Worm (Caenorhabditis elegans) whole organism, young adult: ENCODE results near the gene Y24F12A.1.

Source experiments
- B0035.1 ChIP-seq: sonication (generic microtip); optimal IDR thresholded peaks from 2 replicates; lab custom pipeline; 2016; ENCODE audit warnings: missing genetic modification characterization, mild to moderate bottlenecking, missing compliant biosample characterization, missing genotype, missing genetic modification reagents
- C06A6.2 ChIP-seq: fragments of 200-800 bp; sonication (Bioruptor generic); conservative IDR thresholded peaks from 2 replicates; pipeline ENCODE4 v1.3.6; 2022; ENCODE audit warnings: missing genetic modification characterization, missing compliant biosample characterization
- D2030.7 ChIP-seq: fragments of 200-800 bp; sonication (Bioruptor generic); IDR thresholded peaks from 2 replicates; pipeline ENCODE4 v1.3.6; 2022; ENCODE audit warnings: missing genetic modification reagents, missing genetic modification characterization, missing compliant biosample characterization
- F39B2.1 ChIP-seq: fragments of 200-800 bp; sonication (Bioruptor generic); IDR thresholded peaks from 2 replicates; pipeline ENCODE4 v1.3.6; 2022; ENCODE audit warnings: missing genetic modification reagents, missing genetic modification characterization, missing compliant biosample characterization
- F52B5.7 ChIP-seq: sonication (generic microtip); optimal IDR thresholded peaks from 2 replicates; lab custom pipeline; 2016; ENCODE audit warnings: mild to moderate bottlenecking, missing genetic modification characterization, missing compliant biosample characterization
- K11D2.4 ChIP-seq: fragments of 200-800 bp; sonication (Bioruptor generic); IDR thresholded peaks from 2 replicates; pipeline ENCODE4 v1.3.6; 2022; ENCODE audit warnings: missing genetic modification reagents, missing genetic modification characterization, missing compliant biosample characterization
- K12H6.12 ChIP-seq: fragments of 200-800 bp; sonication (Bioruptor generic); optimal IDR thresholded peaks from 2 replicates; lab custom pipeline; 2018; ENCODE audit warnings: mild to moderate bottlenecking, missing genetic modification characterization, missing compliant biosample characterization
- T07F8.4 ChIP-seq: sonication (generic microtip); optimal IDR thresholded peaks from 2 replicates; lab custom pipeline; 2016; ENCODE audit warnings: mild to moderate bottlenecking, missing genetic modification characterization, moderate library complexity, missing compliant biosample characterization
- ama-1 ChIP-seq, 3 experiments: fragments of 150-350 bp in 1 of 3; sonication (generic microtip) in 2 of 3; optimal IDR thresholded peaks; 2 replicates each; lab custom pipeline; 2014 to 2018; ENCODE audit warnings: missing biosample characterization in 2 of 3, missing genetic modification characterization in 2 of 3, missing genetic modification reagents in 2 of 3
- athp-1 ChIP-seq: sonication (generic microtip); optimal IDR thresholded peaks from 2 replicates; lab custom pipeline; 2017; ENCODE audit warnings: mild to moderate bottlenecking, missing genetic modification characterization, missing compliant biosample characterization
- attf-5 ChIP-seq: fragments of 200-800 bp; sonication (Bioruptor generic); optimal IDR thresholded peaks from 2 replicates; lab custom pipeline; 2018; ENCODE audit warnings: mild to moderate bottlenecking, missing genetic modification characterization, missing compliant biosample characterization
- attf-6 ChIP-seq: fragments of 200-800 bp; sonication (Bioruptor generic); IDR thresholded peaks from 2 replicates; pipeline ENCODE4 v1.3.6; 2022; ENCODE audit warnings: missing genetic modification reagents, missing genetic modification characterization, missing compliant biosample characterization
- ceh-100 ChIP-seq: fragments of 200-800 bp; sonication (Bioruptor generic); IDR thresholded peaks from 2 replicates; pipeline ENCODE4 v1.3.6; 2022; ENCODE audit warnings: missing genetic modification reagents, missing genetic modification characterization, missing compliant biosample characterization
- ceh-58 ChIP-seq: fragments of 200-800 bp; sonication (Bioruptor generic); IDR thresholded peaks from 2 replicates; pipeline ENCODE4 v1.3.6; 2022; ENCODE audit warnings: missing genetic modification characterization, missing compliant biosample characterization
- chd-7 ChIP-seq: sonication (generic microtip); optimal IDR thresholded peaks from 2 replicates; lab custom pipeline; 2016; ENCODE audit warnings: mild to moderate bottlenecking, missing genetic modification characterization, moderate library complexity, missing compliant biosample characterization
- hmg-20 ChIP-seq: fragments of 200-800 bp; sonication (Bioruptor generic); IDR thresholded peaks from 2 replicates; pipeline ENCODE4 v1.3.6; 2022; ENCODE audit warnings: missing genetic modification reagents, missing genetic modification characterization, missing compliant biosample characterization
- lag-1 ChIP-seq: fragments of 200-800 bp; sonication (Bioruptor generic); IDR thresholded peaks from 2 replicates; pipeline ENCODE4 v1.3.6; 2022; ENCODE audit warnings: missing genetic modification reagents, missing genetic modification characterization, missing compliant biosample characterization
- let-607 ChIP-seq, 2 experiments: fragments of 200-800 bp in 1 of 2; sonication (Bioruptor generic) in 1 of 2; sonication (generic microtip) in 1 of 2; optimal IDR thresholded peaks; 2 replicates each; lab custom pipeline; 2016 to 2018; ENCODE audit warnings: mild to moderate bottlenecking in 2 of 2, missing compliant biosample characterization in 2 of 2, missing genetic modification characterization in 2 of 2, moderate library complexity in 2 of 2, missing genotype in 1 of 2
- lin-35 ChIP-seq, 3 experiments: fragments of 150-350 bp in 2 of 3; sonication (generic microtip) in 1 of 3; optimal IDR thresholded peaks; 2 replicates each; lab custom pipeline; 2014 to 2018; ENCODE audit warnings: missing biosample characterization in 3 of 3, missing genetic modification characterization in 3 of 3, missing genetic modification reagents in 3 of 3
- lin-54 ChIP-seq: fragments of 200-800 bp; sonication (Bioruptor generic); optimal IDR thresholded peaks from 2 replicates; lab custom pipeline; 2018; ENCODE audit warnings: mild to moderate bottlenecking, missing genetic modification characterization, missing compliant biosample characterization
- lsl-1 ChIP-seq: fragments of 200-800 bp; sonication (Bioruptor generic); optimal IDR thresholded peaks from 2 replicates; lab custom pipeline; 2018; ENCODE audit warnings: mild to moderate bottlenecking, missing genetic modification characterization, moderate library complexity, missing compliant biosample characterization
- lsy-27 ChIP-seq: sonication (generic microtip); optimal IDR thresholded peaks from 2 replicates; lab custom pipeline; 2017; ENCODE audit warnings: missing genetic modification characterization, mild to moderate bottlenecking, missing compliant biosample characterization, antibody characterized with exemption, missing genotype, borderline replicate concordance; ENCODE audit not compliant: insufficient read depth
- madf-3 ChIP-seq: fragments of 200-800 bp; sonication (Bioruptor generic); IDR thresholded peaks from 2 replicates; pipeline ENCODE4 v1.3.6; 2022; ENCODE audit warnings: missing genetic modification reagents, missing genetic modification characterization, missing compliant biosample characterization
- mes-4 ChIP-seq: sonication (generic microtip); optimal IDR thresholded peaks from 2 replicates; lab custom pipeline; 2016; ENCODE audit warnings: missing genotype, missing genetic modification characterization, missing compliant biosample characterization
- mxl-1 ChIP-seq: sonication (generic microtip); optimal IDR thresholded peaks from 2 replicates; lab custom pipeline; 2016; ENCODE audit warnings: missing genetic modification characterization, missing compliant biosample characterization
- nfya-2 ChIP-seq: fragments of 200-800 bp; sonication (Bioruptor generic); IDR thresholded peaks from 2 replicates; pipeline ENCODE4 v1.3.6; 2022; ENCODE audit warnings: missing genetic modification reagents, missing genetic modification characterization, missing compliant biosample characterization
- nhr-120 ChIP-seq: fragments of 200-800 bp; sonication (Bioruptor generic); IDR thresholded peaks from 2 replicates; pipeline ENCODE4 v1.3.6; 2022; ENCODE audit warnings: missing genetic modification characterization, missing compliant biosample characterization
- nhr-179 ChIP-seq: sonication (generic microtip); optimal IDR thresholded peaks from 2 replicates; lab custom pipeline; 2016; ENCODE audit warnings: mild to moderate bottlenecking, missing genetic modification characterization, missing compliant biosample characterization
- nhr-80 ChIP-seq: sonication (generic microtip); optimal IDR thresholded peaks from 2 replicates; lab custom pipeline; 2016; ENCODE audit warnings: missing genetic modification characterization, missing compliant biosample characterization
- nhr-90 ChIP-seq: sonication (generic microtip); optimal IDR thresholded peaks from 2 replicates; lab custom pipeline; 2016; ENCODE audit warnings: missing genotype, mild to moderate bottlenecking, missing genetic modification characterization, missing compliant biosample characterization
- pbrm-1 ChIP-seq: fragments of 200-800 bp; sonication (Bioruptor generic); IDR thresholded peaks from 2 replicates; pipeline ENCODE4 v1.3.6; 2022; ENCODE audit warnings: missing genetic modification reagents, missing genetic modification characterization, missing compliant biosample characterization
- rcor-1 ChIP-seq: fragments of 200-800 bp; sonication (Bioruptor generic); IDR thresholded peaks from 2 replicates; pipeline ENCODE4 v1.3.6; 2022; ENCODE audit warnings: missing genetic modification reagents, missing genetic modification characterization, missing compliant biosample characterization
- sdz-38 ChIP-seq: sonication (generic microtip); optimal IDR thresholded peaks from 2 replicates; lab custom pipeline; 2016; ENCODE audit warnings: missing genotype, missing genetic modification characterization, missing compliant biosample characterization
- somi-1 ChIP-seq: fragments of 200-800 bp; sonication (Bioruptor generic); optimal IDR thresholded peaks from 2 replicates; lab custom pipeline; 2018; ENCODE audit warnings: mild to moderate bottlenecking, missing genetic modification characterization, missing compliant biosample characterization
- sptf-2 ChIP-seq: fragments of 200-800 bp; sonication (Bioruptor generic); optimal IDR thresholded peaks from 2 replicates; lab custom pipeline; 2018; ENCODE audit warnings: mild to moderate bottlenecking, missing genetic modification characterization, missing compliant biosample characterization
- tbp1 ChIP-seq: fragments of 200-800 bp; sonication (Bioruptor generic); optimal IDR thresholded peaks from 2 replicates; lab custom pipeline; 2018; ENCODE audit warnings: mild to moderate bottlenecking, missing genetic modification characterization, missing compliant biosample characterization
- unc-62 ChIP-seq: fragments of 150-350 bp; optimal IDR thresholded peaks from 2 replicates; lab custom pipeline; 2014; ENCODE audit warnings: missing biosample characterization, missing genetic modification reagents, missing genetic modification characterization

Gene Y24F12A.1

DNA sequence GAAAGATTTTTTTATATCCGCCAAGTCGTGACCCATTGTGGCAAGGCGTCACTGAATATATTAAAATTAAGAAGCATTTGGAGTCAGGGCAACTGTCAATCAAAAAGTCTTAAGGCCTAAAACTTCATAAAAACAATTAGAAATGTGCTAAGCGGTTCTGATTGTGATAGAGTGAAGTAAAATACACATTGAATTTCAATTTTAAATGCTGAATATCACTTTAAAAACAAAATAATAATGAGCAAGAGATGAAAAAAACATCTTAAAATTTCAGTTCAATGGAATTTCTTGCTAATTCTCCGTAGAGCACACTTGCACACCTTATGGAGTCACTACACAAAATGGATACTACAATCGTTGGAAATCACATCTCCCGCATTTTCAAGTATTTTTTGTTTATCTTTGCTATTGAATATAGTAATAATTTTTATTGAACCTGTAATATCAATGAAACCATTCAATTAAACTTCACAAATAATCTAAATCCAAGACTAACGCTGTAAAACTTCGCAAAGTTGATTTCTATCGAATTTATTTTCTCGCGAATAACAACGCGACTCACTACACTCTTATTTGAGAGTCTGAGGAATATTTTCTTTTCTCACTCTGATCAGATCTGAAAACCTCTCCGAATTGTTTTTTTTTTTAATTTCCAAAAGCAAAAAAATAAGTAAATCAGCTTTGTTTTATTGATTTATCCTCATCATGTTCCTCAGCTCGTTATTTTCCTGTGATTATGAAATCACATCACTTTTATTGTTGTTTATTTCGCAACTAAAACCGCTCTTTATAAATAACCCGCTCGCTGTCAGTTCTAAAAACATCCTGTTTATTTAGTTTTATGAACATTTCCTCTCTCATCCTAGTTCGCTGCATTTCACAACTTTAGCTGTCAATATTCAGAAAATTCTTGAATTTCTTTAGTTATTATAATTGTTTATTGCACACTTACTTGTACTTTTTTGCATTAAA is 30.7 kb downstream of the Y24F12A.1 start, which contains the start of gene mars-1 (continued):
- peak in 1 of 2 experiments; percentile 28 for TF ChIP-seq let-607 (tag; optimal IDR thresholded peaks at IDR 0.05; lab: Kevin White, UChicago)
- peak; percentile 54 for TF ChIP-seq attf-5 (GFP tag; lab: Kevin White, UChicago)
- TF ChIP-seq mes-4 (tag; lab: Kevin White, UChicago) = no peak
- no peak for TF ChIP-seq B0035.1 (tag; lab: Kevin White, UChicago)
- 0 out of 2 replicates have a peak, but pooled peaks have one; percentile 19 for TF ChIP-seq D2030.7 (GFP tag; lab: Robert Waterston, UW)
- no peak for TF ChIP-seq nhr-179 (tag; lab: Kevin White, UChicago)
- peak; percentile 95 for TF ChIP-seq ceh-100 (GFP tag; lab: Robert Waterston, UW)
- TF ChIP-seq rcor-1 (GFP tag; lab: Robert Waterston, UW) = peak; percentile 22; the same call in 1 of the 2 replicates
- TF ChIP-seq nfya-2 = no peak
- TF ChIP-seq tbp1 (GFP tag; lab: Kevin White, UChicago) = peak; percentile 43
- peak; percentile 44 for TF ChIP-seq nhr-80
- TF ChIP-seq lsl-1 (GFP tag; lab: Kevin White, UChicago) = peak; percentile 43
- TF ChIP-seq lin-54 (GFP tag; lab: Kevin White, UChicago) = peak; percentile 41
- no peak for TF ChIP-seq F39B2.1 (GFP tag; lab: Robert Waterston, UW)
- no peak for TF ChIP-seq madf-3 (GFP tag; lab: Robert Waterston, UW)
- TF ChIP-seq nhr-90 = no peak
- TF ChIP-seq ceh-58 = no peak
- TF ChIP-seq mxl-1 (tag; lab: Kevin White, UChicago) = no peak
- 0 out of 2 replicates have a peak, but pooled peaks have one; percentile 31 for TF ChIP-seq K11D2.4 (GFP tag; lab: Robert Waterston, UW)
- TF ChIP-seq lsy-27 (tag; lab: Kevin White, UChicago) = no peak
- TF ChIP-seq attf-6 = no peak
- no peak for TF ChIP-seq sdz-38
- no peak for TF ChIP-seq nhr-120 (GFP tag; lab: Robert Waterston, UW)
- no peak for TF ChIP-seq hmg-20 (GFP tag; lab: Robert Waterston, UW)
- TF ChIP-seq lag-1 (GFP tag; lab: Robert Waterston, UW) = no peak
- TF ChIP-seq unc-62 (GFP tag; lab: Kevin White, UChicago) = no peak
- TF ChIP-seq chd-7 (tag; lab: Kevin White, UChicago) = no peak
- TF ChIP-seq F52B5.7 (tag; lab: Kevin White, UChicago) = no peak
- TF ChIP-seq C06A6.2 (GFP tag; lab: Robert Waterston, UW) = no peak
- 0 out of 2 replicates have a peak, but pooled peaks have one; percentile 24 for TF ChIP-seq pbrm-1
- no peak for TF ChIP-seq sptf-2 (GFP tag; lab: Kevin White, UChicago)
- TF ChIP-seq somi-1 (GFP tag; lab: Kevin White, UChicago) = no peak
- TF ChIP-seq K12H6.12 (tag; lab: Kevin White, UChicago) = peak; percentile 57
- peak in 1 of 3 experiments; percentile 23 for TF ChIP-seq lin-35 (GFP tag; optimal IDR thresholded peaks at IDR 0.05; lab: Kevin White, UChicago)
- no peak for TF ChIP-seq athp-1 (tag; lab: Kevin White, UChicago)
- TF ChIP-seq ama-1 (optimal IDR thresholded peaks at IDR 0.05; lab: Kevin White, UChicago) = no peak
- no peak for TF ChIP-seq ama-1 (GFP tag; optimal IDR thresholded peaks at IDR 0.05; lab: Kevin White, UChicago)
- no peak for TF ChIP-seq T07F8.4 (tag; lab: Kevin White, UChicago)
- TF ChIP-seq, all 124 proteins: peak for 25
